Worm (Caenorhabditis elegans) whole organism, L3 larva: ENCODE data around the gene T04H1.13.

Experiments
- R02D3.7 ChIP-seq: fragments of 150-350 bp; optimal IDR thresholded peaks from 2 replicates; lab custom pipeline; 2014; ENCODE audit warnings: missing biosample characterization, missing genetic modification characterization
- ZK546.5 ChIP-seq: sonication (generic microtip); optimal IDR thresholded peaks from 2 replicates; lab custom pipeline; 2017; ENCODE audit warnings: missing biosample characterization, missing genetic modification characterization
- ama-1 ChIP-seq: fragments of 150-350 bp; optimal IDR thresholded peaks from 2 replicates; lab custom pipeline; 2018
- ceh-28 ChIP-seq: fragments of 150-350 bp; optimal IDR thresholded peaks from 2 replicates; lab custom pipeline; 2014; ENCODE audit warnings: missing biosample characterization, missing genetic modification reagents, missing genetic modification characterization
- ceh-82 ChIP-seq: fragments of 150-350 bp; optimal IDR thresholded peaks from 2 replicates; lab custom pipeline; 2014; ENCODE audit warnings: missing biosample characterization, missing genetic modification characterization
- ceh-9 ChIP-seq: sonication (generic microtip); optimal IDR thresholded peaks from 2 replicates; lab custom pipeline; 2018; ENCODE audit warnings: missing biosample characterization, missing genetic modification characterization
- egl-27 ChIP-seq: sonication (generic microtip); optimal IDR thresholded peaks from 4 replicates; lab custom pipeline; 2017; ENCODE audit warnings: missing biosample characterization, missing genetic modification reagents, missing genetic modification characterization
- elt-1 ChIP-seq: fragments of 150-350 bp; optimal IDR thresholded peaks from 2 replicates; lab custom pipeline; 2014; ENCODE audit warnings: missing biosample characterization, missing genetic modification characterization
- elt-3 ChIP-seq, 3 experiments: fragments of 150-350 bp in 1 of 3; sonication (generic microtip) in 2 of 3; optimal IDR thresholded peaks; 2 replicates in 2 of 3; 4 replicates in 1 of 3; lab custom pipeline; 2014 to 2017; ENCODE audit warnings: missing biosample characterization in 3 of 3, missing genetic modification characterization in 3 of 3
- eor-1 ChIP-seq, 2 experiments: fragments of 150-350 bp; optimal IDR thresholded peaks; 2 replicates each; lab custom pipeline; 2014 to 2018; ENCODE audit warnings: missing biosample characterization in 2 of 2, missing genetic modification characterization in 2 of 2
- fkh-10 ChIP-seq: sonication (generic microtip); optimal IDR thresholded peaks from 2 replicates; lab custom pipeline; 2017; ENCODE audit warnings: missing biosample characterization, missing genetic modification reagents, missing genetic modification characterization
- fkh-2 ChIP-seq: fragments of 150-350 bp; optimal IDR thresholded peaks from 2 replicates; lab custom pipeline; 2014; ENCODE audit warnings: missing biosample characterization, missing genetic modification reagents, missing genetic modification characterization
- hmg-11 ChIP-seq: sonication (generic microtip); optimal IDR thresholded peaks from 2 replicates; lab custom pipeline; 2016; ENCODE audit warnings: missing genetic modification characterization, missing compliant biosample characterization
- lin-15B ChIP-seq: fragments of 150-350 bp; optimal IDR thresholded peaks from 2 replicates; lab custom pipeline; 2014; ENCODE audit warnings: missing biosample characterization, missing genetic modification characterization
- lin-39 ChIP-seq: fragments of 150-350 bp; optimal IDR thresholded peaks from 2 replicates; lab custom pipeline; 2018; ENCODE audit warnings: missing biosample characterization, missing genetic modification reagents, missing genetic modification characterization
- lsy-12 ChIP-seq: sonication (generic microtip); optimal IDR thresholded peaks from 2 replicates; lab custom pipeline; 2016; ENCODE audit warnings: mild to moderate bottlenecking, missing genetic modification characterization, missing compliant biosample characterization
- nfya-1 ChIP-seq: sonication (generic microtip); optimal IDR thresholded peaks from 2 replicates; lab custom pipeline; 2017; ENCODE audit warnings: missing genetic modification characterization, mild to moderate bottlenecking, missing compliant biosample characterization, antibody characterized with exemption, moderate library complexity; ENCODE audit not compliant: insufficient read depth
- nhr-11 ChIP-seq: fragments of 150-350 bp; optimal IDR thresholded peaks from 2 replicates; lab custom pipeline; 2014; ENCODE audit warnings: missing biosample characterization, missing genetic modification characterization
- nhr-23 ChIP-seq: fragments of 150-350 bp; optimal IDR thresholded peaks from 2 replicates; lab custom pipeline; 2014; ENCODE audit warnings: missing biosample characterization, missing genetic modification reagents, missing genetic modification characterization
- nhr-28 ChIP-seq: fragments of 150-350 bp; optimal IDR thresholded peaks from 2 replicates; lab custom pipeline; 2014; ENCODE audit warnings: missing biosample characterization, missing genetic modification characterization
- nhr-43 ChIP-seq: sonication (generic microtip); optimal IDR thresholded peaks from 2 replicates; lab custom pipeline; 2016; ENCODE audit warnings: mild to moderate bottlenecking, missing genetic modification characterization, missing compliant biosample characterization; ENCODE audit not compliant: poor library complexity, severe bottlenecking
- nhr-67 ChIP-seq: fragments of 150-350 bp; optimal IDR thresholded peaks from 2 replicates; lab custom pipeline; 2014; ENCODE audit warnings: missing biosample characterization, missing genetic modification characterization
- nhr-76 ChIP-seq: fragments of 150-350 bp; sonication (generic microtip); optimal IDR thresholded peaks from 5 replicates; lab custom pipeline; 2014; ENCODE audit warnings: missing biosample characterization, missing genetic modification characterization
- nhr-77 ChIP-seq: fragments of 150-350 bp; optimal IDR thresholded peaks from 2 replicates; lab custom pipeline; 2014; ENCODE audit warnings: missing biosample characterization, missing genetic modification characterization
- pha-4 ChIP-seq: fragments of 150-350 bp; optimal IDR thresholded peaks from 2 replicates; lab custom pipeline; 2014; ENCODE audit warnings: missing biosample characterization, missing genetic modification reagents, missing genetic modification characterization
- pqm-1 ChIP-seq: fragments of 150-350 bp; optimal IDR thresholded peaks from 2 replicates; lab custom pipeline; 2017; ENCODE audit warnings: missing biosample characterization, missing genetic modification characterization, inconsistent platforms
- sea-2 ChIP-seq: fragments of 150-350 bp; sonication (generic microtip); optimal IDR thresholded peaks from 4 replicates; lab custom pipeline; 2014; ENCODE audit warnings: missing biosample characterization, missing genetic modification reagents, missing genetic modification characterization
- unc-39 ChIP-seq: sonication (generic microtip); optimal IDR thresholded peaks from 4 replicates; lab custom pipeline; 2017; ENCODE audit warnings: missing biosample characterization, missing genetic modification characterization
- unc-62 ChIP-seq: fragments of 150-350 bp; sonication (generic microtip); optimal IDR thresholded peaks from 4 replicates; lab custom pipeline; 2014; ENCODE audit warnings: missing biosample characterization, missing genetic modification reagents, missing genetic modification characterization
- ztf-11 ChIP-seq: fragments of 150-350 bp; optimal IDR thresholded peaks from 2 replicates; lab custom pipeline; 2014; ENCODE audit warnings: missing biosample characterization, missing genetic modification characterization
- ztf-4 ChIP-seq: fragments of 150-350 bp; optimal IDR thresholded peaks from 2 replicates; lab custom pipeline; 2014; ENCODE audit warnings: missing biosample characterization, missing genetic modification characterization

The T04H1.13 gene

ce11 chrV:12263723-12264122 is 18.9 kb upstream of the T04H1.13 start, which contains the start of gene ssp-35:
Gene ssp-35, minus strand, starts transcription at chrV:12263823.
- TF ChIP-seq ztf-4 (tag; lab: Kevin White, UChicago) (no peak), hmg-11 (tag; lab: Kevin White, UChicago) (no peak), pqm-1 (tag; lab: Kevin White, UChicago) (no peak), nhr-43 (tag; lab: Kevin White, UChicago) (no peak), eor-1 (tag; optimal IDR thresholded peaks at IDR 0.05; lab: Kevin White, UChicago) (no peak), unc-39 (no peak), nhr-67 (tag; lab: Kevin White, UChicago) (no peak), ztf-11 (tag; lab: Kevin White, UChicago) (no peak), elt-1 (no peak), ceh-28 (tag; lab: Kevin White, UChicago) (no peak), ceh-82 (no peak), fkh-2 (tag; lab: Kevin White, UChicago) (no peak), ceh-9 (tag; lab: Kevin White, UChicago) (no peak)

ce11 chrV:12261377-12261776 is 16.5 kb upstream of the T04H1.13 start, which contains the start of gene tbb-6:
Gene tbb-6, plus strand, starts transcription at chrV:12261531.
- TF ChIP-seq nhr-11 (tag; lab: Kevin White, UChicago) (no peak), lin-39 (tag; lab: Kevin White, UChicago) (no peak), nhr-76 (no peak), nhr-23 (tag; lab: Kevin White, UChicago) (no peak)

- TF ChIP-seq egl-27 (no peak), unc-62 (no peak), elt-3 (tag; optimal IDR thresholded peaks at IDR 0.05; lab: Kevin White, UChicago) (no peak)
Observed at ce11 chrV:12258922-12259321, 14.1 kb upstream of the T04H1.13 start, which contains the start of gene ugt-56. Gene ugt-56, plus strand, starts transcription at chrV:12258982.

DNA sequence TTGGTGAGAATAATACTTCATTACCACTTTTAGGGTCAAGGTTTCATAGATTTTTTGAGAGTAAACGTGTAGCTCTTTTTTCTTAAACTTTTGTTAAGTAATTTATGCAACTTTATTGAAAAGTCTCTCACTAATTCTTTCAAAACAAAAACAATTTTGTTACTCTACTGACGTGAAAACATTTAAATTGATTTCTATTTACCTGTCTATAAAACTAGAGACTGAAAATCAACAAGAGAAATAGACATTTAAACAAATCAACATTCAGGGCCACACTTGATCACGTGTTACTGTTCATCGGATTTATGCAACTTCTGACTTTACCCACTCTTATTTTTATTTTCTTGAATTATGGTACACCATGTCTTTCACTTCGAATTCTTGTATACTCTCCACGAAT is 11.6 kb upstream of the T04H1.13 start, which contains the start of gene ugt-55:
ugt-55 (plus strand) TSS at position 301 of the 400 bp plus-strand sequence.
- TF ChIP-seq ztf-11 (tag; lab: Kevin White, UChicago) (no peak), lin-39 (tag; lab: Kevin White, UChicago) (no peak), elt-1 (no peak), egl-27 (no peak), ceh-82 (no peak), nhr-43 (tag; lab: Kevin White, UChicago) (no peak), nfya-1 (tag; lab: Kevin White, UChicago) (no peak), sea-2 (GFP tag; lab: Kevin White, UChicago) (no peak), ama-1 (lab: Kevin White, UChicago) (no peak)

- TF ChIP-seq ZK546.5 (tag; lab: Kevin White, UChicago): no peak
- TF ChIP-seq elt-1: no peak
Observed at ce11 chrV:12255343-12255742, 10.5 kb upstream of the T04H1.13 start, which contains the start of gene T04H1.12. Gene T04H1.12, plus strand, starts transcription at chrV:12255643.

DNA sequence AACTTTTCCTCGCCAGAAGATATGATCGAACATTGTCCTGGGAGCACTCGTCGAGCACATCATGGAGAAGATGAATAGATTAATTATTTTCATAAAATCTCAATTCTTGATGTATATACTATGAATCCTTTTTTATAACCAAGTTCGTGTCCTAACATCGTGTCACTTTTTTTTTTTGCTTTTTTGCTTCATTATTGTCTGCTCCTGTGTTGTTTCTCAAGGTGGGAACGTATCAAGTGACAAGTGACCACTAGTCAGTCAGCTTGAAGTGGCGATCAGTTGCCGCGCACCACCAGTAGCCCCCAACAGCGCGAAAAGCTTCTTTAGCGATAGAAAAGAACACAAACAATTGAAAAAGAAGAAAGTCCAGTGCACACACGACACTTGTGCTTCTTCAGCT is 7.4 kb upstream of the T04H1.13 start, which contains the start of gene lrx-1:
lrx-1 (plus strand) TSS at position 301 of the 400 bp plus-strand sequence.
- TF ChIP-seq lin-15B (tag; lab: Kevin White, UChicago): no peak
- TF ChIP-seq fkh-10 (GFP tag; lab: Kevin White, UChicago): no peak
- no peak for TF ChIP-seq ZK546.5 (tag; lab: Kevin White, UChicago)
- TF ChIP-seq lsy-12: no peak
- no peak for TF ChIP-seq elt-3 (tag; optimal IDR thresholded peaks at IDR 0.05; lab: Kevin White, UChicago)
- TF ChIP-seq nhr-23 (tag; lab: Kevin White, UChicago): no peak
- TF ChIP-seq pha-4: no peak
- TF ChIP-seq nhr-76: no peak
- no peak for TF ChIP-seq nhr-28 (tag; lab: Kevin White, UChicago)
- TF ChIP-seq nhr-77 (tag; lab: Kevin White, UChicago): no peak
- TF ChIP-seq R02D3.7 (tag; lab: Kevin White, UChicago): no peak
- no peak for TF ChIP-seq nhr-43 (tag; lab: Kevin White, UChicago)
- TF ChIP-seq, all 47 proteins: peak for 0
